Worm (Caenorhabditis elegans) whole organism, L2 larva: ENCODE results near the gene srlf-2.

Experiments used
- C34F6.9 ChIP-seq: fragments of 150-350 bp; optimal IDR thresholded peaks from 2 replicates; lab custom pipeline; 2014; ENCODE audit warnings: missing biosample characterization, missing genetic modification characterization
- F13H6.1 ChIP-seq: sonication (generic microtip); optimal IDR thresholded peaks from 2 replicates; lab custom pipeline; 2016; ENCODE audit warnings: missing genetic modification characterization, missing compliant biosample characterization
- R02D3.7 ChIP-seq: fragments of 150-350 bp; optimal IDR thresholded peaks from 2 replicates; lab custom pipeline; 2014; ENCODE audit warnings: missing biosample characterization, missing genetic modification characterization
- Y55F3AM.14 ChIP-seq: fragments of 200-800 bp; sonication (Bioruptor generic); optimal IDR thresholded peaks from 2 replicates; lab custom pipeline; 2018; ENCODE audit warnings: mild to moderate bottlenecking, missing genetic modification characterization, missing compliant biosample characterization
- alr-1 ChIP-seq: fragments of 150-350 bp; optimal IDR thresholded peaks from 2 replicates; lab custom pipeline; 2014; ENCODE audit warnings: missing biosample characterization, missing genetic modification characterization
- aly-2 ChIP-seq: fragments of 150-350 bp; optimal IDR thresholded peaks from 2 replicates; lab custom pipeline; 2014; ENCODE audit warnings: missing biosample characterization, missing genetic modification characterization
- ama-1 ChIP-seq: fragments of 150-350 bp; optimal IDR thresholded peaks from 2 replicates; lab custom pipeline; 2018; ENCODE audit warnings: inconsistent platforms
- blmp-1 ChIP-seq: sonication (generic microtip); optimal IDR thresholded peaks from 2 replicates; lab custom pipeline; 2017; ENCODE audit warnings: missing genetic modification characterization, mild to moderate bottlenecking, missing compliant biosample characterization, antibody characterized with exemption, moderate library complexity; ENCODE audit not compliant: insufficient read depth
- ceh-82 ChIP-seq: fragments of 150-350 bp; optimal IDR thresholded peaks from 2 replicates; lab custom pipeline; 2014; ENCODE audit warnings: missing biosample characterization, missing genetic modification characterization
- crh-2 ChIP-seq: sonication (generic microtip); optimal IDR thresholded peaks from 2 replicates; lab custom pipeline; 2017; ENCODE audit warnings: missing biosample characterization, missing genetic modification characterization
- dmd-4 ChIP-seq: sonication (generic microtip); optimal IDR thresholded peaks from 2 replicates; lab custom pipeline; 2017; ENCODE audit warnings: missing biosample characterization, missing genetic modification characterization
- egl-27 ChIP-seq: sonication (generic microtip); optimal IDR thresholded peaks from 3 replicates; lab custom pipeline; 2017; ENCODE audit warnings: missing biosample characterization, missing genetic modification reagents, missing genetic modification characterization
- gmeb-1 ChIP-seq: fragments of 150-350 bp; optimal IDR thresholded peaks from 2 replicates; lab custom pipeline; 2014; ENCODE audit warnings: missing biosample characterization, missing genetic modification characterization
- lin-11 ChIP-seq: fragments of 150-350 bp; sonication (generic microtip); optimal IDR thresholded peaks from 2 replicates; lab custom pipeline; 2014; ENCODE audit warnings: missing biosample characterization, missing genetic modification characterization, inconsistent platforms, mixed read lengths
- lin-13 ChIP-seq: fragments of 150-350 bp; optimal IDR thresholded peaks from 2 replicates; lab custom pipeline; 2014; ENCODE audit warnings: missing biosample characterization, missing genetic modification reagents, missing genetic modification characterization
- lin-39 ChIP-seq: fragments of 150-350 bp; optimal IDR thresholded peaks from 2 replicates; lab custom pipeline; 2014; ENCODE audit warnings: missing biosample characterization, missing genetic modification reagents, missing genetic modification characterization
- lsy-2 ChIP-seq, 2 experiments: fragments of 150-350 bp in 1 of 2; sonication (generic microtip) in 1 of 2; optimal IDR thresholded peaks; 2 replicates each; lab custom pipeline; 2014 to 2017; ENCODE audit warnings: missing biosample characterization in 2 of 2, missing genetic modification characterization in 2 of 2
- mab-5 ChIP-seq: fragments of 150-350 bp; optimal IDR thresholded peaks from 2 replicates; lab custom pipeline; 2014; ENCODE audit warnings: missing biosample characterization, missing genetic modification characterization
- mdl-1 ChIP-seq, 2 experiments: fragments of 150-350 bp in 1 of 2; sonication (generic microtip) in 1 of 2; optimal IDR thresholded peaks; 2 replicates each; lab custom pipeline; 2017; ENCODE audit warnings: missing biosample characterization in 2 of 2, missing genetic modification characterization in 2 of 2
- nhr-10 ChIP-seq: sonication (generic microtip); optimal IDR thresholded peaks from 2 replicates; lab custom pipeline; 2017; ENCODE audit warnings: missing biosample characterization, missing genetic modification characterization
- nhr-11 ChIP-seq: fragments of 150-350 bp; optimal IDR thresholded peaks from 2 replicates; lab custom pipeline; 2014; ENCODE audit warnings: missing biosample characterization, missing genetic modification characterization
- nhr-12 ChIP-seq: fragments of 150-350 bp; optimal IDR thresholded peaks from 2 replicates; lab custom pipeline; 2014; ENCODE audit warnings: missing biosample characterization, missing genetic modification characterization
- nhr-129 ChIP-seq: fragments of 150-350 bp; optimal IDR thresholded peaks from 2 replicates; lab custom pipeline; 2014; ENCODE audit warnings: missing biosample characterization, missing genetic modification characterization
- nhr-21 ChIP-seq: fragments of 150-350 bp; optimal IDR thresholded peaks from 2 replicates; lab custom pipeline; 2014; ENCODE audit warnings: missing biosample characterization, missing genetic modification characterization
- nhr-23 ChIP-seq: fragments of 150-350 bp; optimal IDR thresholded peaks from 2 replicates; lab custom pipeline; 2014; ENCODE audit warnings: missing biosample characterization, missing genetic modification reagents, missing genetic modification characterization
- nhr-6 ChIP-seq: fragments of 150-350 bp; optimal IDR thresholded peaks from 2 replicates; lab custom pipeline; 2014; ENCODE audit warnings: missing biosample characterization, missing genetic modification characterization
- nhr-77 ChIP-seq: fragments of 150-350 bp; optimal IDR thresholded peaks from 2 replicates; lab custom pipeline; 2014; ENCODE audit warnings: missing biosample characterization, missing genetic modification characterization
- sem-4 ChIP-seq: fragments of 150-350 bp; optimal IDR thresholded peaks from 2 replicates; lab custom pipeline; 2014; ENCODE audit warnings: missing biosample characterization, missing genetic modification reagents, missing genetic modification characterization
- skn-1 ChIP-seq: sonication (generic microtip); optimal IDR thresholded peaks from 2 replicates; lab custom pipeline; 2017; ENCODE audit warnings: missing biosample characterization, missing genetic modification characterization
- sma-3 ChIP-seq: sonication (generic microtip); optimal IDR thresholded peaks from 2 replicates; lab custom pipeline; 2016; ENCODE audit warnings: missing genetic modification reagents, missing genetic modification characterization, missing compliant biosample characterization
- sma-9 ChIP-seq, 2 experiments: fragments of 150-350 bp in 1 of 2; sonication (generic microtip) in 1 of 2; optimal IDR thresholded peaks; 2 replicates each; lab custom pipeline; 2014 to 2016; ENCODE audit warnings: missing genetic modification characterization in 2 of 2, mild to moderate bottlenecking in 1 of 2, missing biosample characterization in 1 of 2, missing compliant biosample characterization in 1 of 2, missing genetic modification reagents in 1 of 2, moderate library complexity in 1 of 2
- unc-39 ChIP-seq: fragments of 150-350 bp; optimal IDR thresholded peaks from 2 replicates; lab custom pipeline; 2014; ENCODE audit warnings: missing biosample characterization, missing genetic modification characterization
- unc-55 ChIP-seq: fragments of 150-350 bp; sonication (generic microtip); optimal IDR thresholded peaks from 3 replicates; lab custom pipeline; 2014; ENCODE audit warnings: missing biosample characterization, missing genetic modification reagents, missing genetic modification characterization
- ztf-1 ChIP-seq: fragments of 200-800 bp; sonication (Bioruptor generic); conservative IDR thresholded peaks from 2 replicates; pipeline ENCODE4 v1.3.6; 2022; ENCODE audit warnings: missing genetic modification characterization, missing compliant biosample characterization
- ztf-11 ChIP-seq: sonication (generic microtip); optimal IDR thresholded peaks from 2 replicates; lab custom pipeline; 2017; ENCODE audit warnings: missing biosample characterization, missing genetic modification characterization
- ztf-4 ChIP-seq: fragments of 150-350 bp; optimal IDR thresholded peaks from 2 replicates; lab custom pipeline; 2014; ENCODE audit warnings: missing biosample characterization, missing genetic modification characterization

Gene srlf-2

DNA sequence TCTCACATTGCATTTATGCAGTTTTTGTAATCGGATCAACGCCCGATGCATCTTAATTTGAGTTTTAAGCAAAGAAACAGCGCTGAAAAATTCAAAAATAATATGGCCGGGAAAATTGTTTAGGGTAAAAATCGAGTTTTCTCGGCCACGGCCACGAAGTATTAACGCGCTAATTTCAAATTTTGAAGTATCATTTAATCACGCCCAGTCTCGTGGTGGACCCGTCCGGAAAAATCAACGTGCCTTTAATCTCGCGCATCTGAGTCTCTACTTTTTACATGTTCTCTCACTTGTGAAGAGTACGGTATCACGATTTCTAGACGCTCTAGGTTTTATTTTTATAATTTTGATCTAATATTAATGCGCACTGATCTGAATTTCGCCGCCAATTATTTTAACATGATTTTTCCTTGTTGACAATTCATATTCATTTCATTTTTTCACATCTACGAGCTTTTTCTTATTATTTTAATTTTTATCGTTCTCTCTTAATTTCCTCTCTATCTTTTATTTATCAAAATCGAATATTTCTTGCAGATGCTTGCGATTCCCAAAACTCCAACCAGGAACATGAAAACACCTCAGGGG lies 8.9 kb downstream of the srlf-2 start, which contains the start of the genes acdh-13 and mesp-1:
acdh-13 (minus strand) TSS at position 51 of the 588 bp plus-strand sequence.
mesp-1 (plus strand) TSS at position 538 of the 588 bp plus-strand sequence.
- TF ChIP-seq alr-1 (tag; lab: Kevin White, UChicago) (no peak), crh-2 (no peak), egl-27 (tag; lab: Kevin White, UChicago) (no peak), nhr-21 (tag; lab: Kevin White, UChicago) (peak; percentile 6), unc-55 (GFP tag; lab: Kevin White, UChicago) (peak; percentile 59), lsy-2 (tag; optimal IDR thresholded peaks at IDR 0.05; lab: Kevin White, UChicago) (peak in 1 of 2 experiments; percentile 68), sma-3 (peak; percentile 14), ztf-4 (tag; lab: Kevin White, UChicago) (no peak), aly-2 (no peak), sem-4 (no peak), lin-11 (tag; lab: Kevin White, UChicago) (no peak), lin-13 (GFP tag; lab: Kevin White, UChicago) (no peak), ztf-1 (GFP tag; lab: Robert Waterston, UW) (no peak), dmd-4 (tag; lab: Kevin White, UChicago) (no peak), lin-39 (tag; lab: Kevin White, UChicago) (no peak), C34F6.9 (tag; lab: Kevin White, UChicago) (peak; percentile 56), gmeb-1 (tag; lab: Kevin White, UChicago) (peak; percentile 87), nhr-129 (tag; lab: Kevin White, UChicago) (peak; percentile 11), Y55F3AM.14 (GFP tag; lab: Kevin White, UChicago) (no peak), F13H6.1 (tag; lab: Kevin White, UChicago) (no peak), ztf-11 (no peak), sma-9 (GFP tag; optimal IDR thresholded peaks at IDR 0.05; lab: Kevin White, UChicago) (peak; percentile 29), sma-9 (tag; optimal IDR thresholded peaks at IDR 0.05; lab: Kevin White, UChicago) (no peak), R02D3.7 (tag; lab: Kevin White, UChicago) (no peak)

ce11 chrIV:8499956-8500355 lies 9.9 kb downstream of the srlf-2 start:
- TF ChIP-seq blmp-1 (tag; lab: Kevin White, UChicago), result no peak
- no peak for TF ChIP-seq C34F6.9 (tag; lab: Kevin White, UChicago)
- TF ChIP-seq mab-5 (tag; lab: Kevin White, UChicago), result no peak
- TF ChIP-seq nhr-10 (tag; lab: Kevin White, UChicago), result no peak
- no peak for TF ChIP-seq unc-39 (tag; lab: Kevin White, UChicago)
- TF ChIP-seq nhr-77, result no peak
- no peak for TF ChIP-seq ztf-4 (tag; lab: Kevin White, UChicago)
- no peak for TF ChIP-seq nhr-11 (tag; lab: Kevin White, UChicago)
- TF ChIP-seq skn-1, result no peak
- no peak for TF ChIP-seq dmd-4 (tag; lab: Kevin White, UChicago)
- TF ChIP-seq nhr-129 (tag; lab: Kevin White, UChicago), result no peak
- no peak for TF ChIP-seq nhr-12 (tag; lab: Kevin White, UChicago)
- TF ChIP-seq nhr-21 (tag; lab: Kevin White, UChicago), result no peak
- TF ChIP-seq egl-27 (tag; lab: Kevin White, UChicago), result no peak
- TF ChIP-seq, all 48 proteins: peak for 0

- TF ChIP-seq ama-1, result no peak
- no peak for TF ChIP-seq nhr-6 (tag; lab: Kevin White, UChicago)
- no peak for TF ChIP-seq skn-1
- TF ChIP-seq nhr-23 (tag; lab: Kevin White, UChicago), result no peak
- TF ChIP-seq ceh-82 (tag; lab: Kevin White, UChicago), result no peak
- TF ChIP-seq lin-11 (tag; lab: Kevin White, UChicago), result no peak
- no peak for TF ChIP-seq blmp-1 (tag; lab: Kevin White, UChicago)
- TF ChIP-seq lsy-2 (tag; optimal IDR thresholded peaks at IDR 0.05; lab: Kevin White, UChicago), result no peak
- no peak for TF ChIP-seq nhr-77
- TF ChIP-seq nhr-129 (tag; lab: Kevin White, UChicago), result no peak
- no peak for TF ChIP-seq dmd-4 (tag; lab: Kevin White, UChicago)
- TF ChIP-seq crh-2, result no peak
Observed at ce11 chrIV:8501382-8501781, 11.4 kb downstream of the srlf-2 start, which contains the start of gene C28C12.1. Gene C28C12.1 (plus strand): TSS chrIV:8501682.

DNA sequence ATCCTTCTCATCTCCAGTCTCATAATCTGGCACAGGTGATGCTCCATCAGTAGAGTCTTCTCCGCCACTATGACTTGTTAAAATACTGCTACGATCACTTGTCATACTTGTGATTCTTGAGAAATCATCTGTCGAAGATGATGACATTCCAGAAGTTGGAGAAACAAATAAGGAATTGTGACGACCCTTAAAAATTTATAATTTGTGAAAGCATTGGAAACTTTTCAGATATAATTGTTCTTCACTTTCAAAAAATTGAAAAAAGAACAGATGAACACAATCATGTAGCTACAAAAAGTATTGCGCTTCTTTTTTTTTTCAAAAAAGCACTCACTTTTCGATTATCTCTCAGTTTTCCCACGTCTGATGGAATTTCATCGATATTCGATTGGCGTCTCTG lies 16.0 kb downstream of the srlf-2 start:
- TF ChIP-seq C34F6.9 (tag; lab: Kevin White, UChicago) (no peak), egl-27 (tag; lab: Kevin White, UChicago) (no peak), aly-2 (no peak), R02D3.7 (tag; lab: Kevin White, UChicago) (no peak), mdl-1 (tag; optimal IDR thresholded peaks at IDR 0.05; lab: Kevin White, UChicago) (no peak), sma-3 (no peak), gmeb-1 (tag; lab: Kevin White, UChicago) (no peak), sem-4 (no peak), dmd-4 (tag; lab: Kevin White, UChicago) (no peak), ztf-11 (no peak), sma-9 (GFP tag; optimal IDR thresholded peaks at IDR 0.05; lab: Kevin White, UChicago) (no peak), sma-9 (tag; optimal IDR thresholded peaks at IDR 0.05; lab: Kevin White, UChicago) (no peak), Y55F3AM.14 (GFP tag; lab: Kevin White, UChicago) (no peak), nhr-12 (tag; lab: Kevin White, UChicago) (no peak), nhr-23 (tag; lab: Kevin White, UChicago) (no peak)
- TF ChIP-seq, all 48 proteins: peak for 0
